Worm (Caenorhabditis elegans): ENCODE measurements around the gene R07C3.3.
A peak's percentile ranks its signal among the peaks of the same experiment; 100 is the strongest.

The R07C3.3 gene

ce11 chrII:915780-916179 is 22.9 kb upstream of the R07C3.3 start, which contains the start of gene fbxc-29:
TSS of gene fbxc-29 (plus strand) at chrII:916080.
- TF ChIP-seq unc-130 (GFP tag; optimal IDR thresholded peaks at IDR 0.05) (no peak), lin-38 (GFP tag; IDR thresholded peaks at IDR 0.05) (no peak), aly-2 (tag; optimal IDR thresholded peaks at IDR 0.05) (no peak), arid-1 (GFP tag; conservative IDR thresholded peaks at IDR 0.05) (no peak), ceh-20 (GFP tag; IDR thresholded peaks at IDR 0.05) (no peak), daf-12 (tag; optimal IDR thresholded peaks at IDR 0.05) (no peak), T20F7.1 (GFP tag; optimal IDR thresholded peaks at IDR 0.05) (no peak), snpc-1.2 (GFP tag; IDR thresholded peaks at IDR 0.05) (no peak), ceh-62 (tag; optimal IDR thresholded peaks at IDR 0.05) (no peak), Y48G9A.11 (GFP tag; IDR thresholded peaks at IDR 0.05) (no peak), dmd-9 (GFP tag; IDR thresholded peaks at IDR 0.05) (no peak), F26F4.8 (GFP tag; conservative IDR thresholded peaks at IDR 0.05) (no peak), hmg-1.1 (GFP tag; IDR thresholded peaks at IDR 0.05) (no peak), hlh-30 (tag; optimal IDR thresholded peaks at IDR 0.05; ENCODE audit: insufficient read depth) (no peak), hif-1 (tag; optimal IDR thresholded peaks at IDR 0.05) (no peak)

DNA sequence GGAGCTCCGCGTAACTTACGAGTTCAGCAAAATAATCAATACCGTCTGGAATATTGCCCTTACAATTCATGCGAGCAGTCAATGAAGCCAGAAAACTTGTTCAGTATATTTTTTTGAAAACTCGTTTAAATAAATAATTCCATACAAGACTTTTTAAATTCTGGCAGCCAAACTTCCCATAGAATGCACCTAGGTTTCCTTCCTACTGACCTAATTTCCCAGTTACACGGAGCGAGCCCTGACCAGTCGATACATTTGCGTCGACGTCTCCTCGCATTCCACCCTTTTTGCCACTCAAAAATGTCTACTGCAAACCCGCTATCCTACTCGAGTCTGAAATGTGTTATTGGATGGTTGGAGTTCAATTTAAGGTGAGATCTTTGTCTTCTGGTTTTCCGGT is 21.3 kb upstream of the R07C3.3 start, which contains the start of gene fbxc-30:
fbxc-30 (plus strand) TSS at position 301 of the 400 bp plus-strand sequence.
- TF ChIP-seq jun-1 (tag; optimal IDR thresholded peaks at IDR 0.05): no peak
- no peak for TF ChIP-seq hif-1 (tag; optimal IDR thresholded peaks at IDR 0.05)
- TF ChIP-seq skn-1 (tag; optimal IDR thresholded peaks at IDR 0.05): no peak
- TF ChIP-seq aha-1 (tag): no peak
- no peak for TF ChIP-seq lin-13 (GFP tag; optimal IDR thresholded peaks at IDR 0.05)
- TF ChIP-seq lin-39 (tag; optimal IDR thresholded peaks at IDR 0.05): no peak
- TF ChIP-seq ceh-28 (tag; optimal IDR thresholded peaks at IDR 0.05): no peak
- no peak for TF ChIP-seq mdl-1 (tag; optimal IDR thresholded peaks at IDR 0.05)
- no peak for TF ChIP-seq ceh-62 (tag; optimal IDR thresholded peaks at IDR 0.05)
- TF ChIP-seq lin-1 (GFP tag; IDR thresholded peaks at IDR 0.05): no peak
- TF ChIP-seq ztf-7 (tag; optimal IDR thresholded peaks at IDR 0.05): no peak
- no peak for TF ChIP-seq lim-7 (GFP tag; IDR thresholded peaks at IDR 0.05)

DNA sequence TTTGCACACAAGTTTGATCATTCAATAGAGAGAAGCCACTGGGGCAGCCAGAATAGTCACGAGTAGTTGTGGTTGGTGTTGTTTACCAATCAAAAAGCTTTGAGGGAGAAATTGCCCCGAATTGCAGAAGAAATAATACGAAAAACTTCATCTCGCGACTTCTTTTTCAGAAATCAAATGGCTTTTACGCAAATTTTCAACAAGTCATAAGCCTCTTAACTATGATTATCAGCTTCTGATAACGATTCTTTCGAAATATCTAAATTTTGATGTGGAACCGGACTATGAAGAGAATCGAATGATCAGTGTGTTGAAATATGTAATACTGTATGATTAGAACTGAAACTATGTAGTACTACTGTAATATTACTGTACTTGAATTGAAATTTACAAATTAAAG is 18.3 kb upstream of the R07C3.3 start:
- no peak for TF ChIP-seq pha-4 (GFP tag; IDR thresholded peaks at IDR 0.05)
- no peak for TF ChIP-seq pha-4 (tag; optimal IDR thresholded peaks at IDR 0.05)
- TF ChIP-seq ces-1 (GFP tag; optimal IDR thresholded peaks at IDR 0.05): no peak
- TF ChIP-seq sdz-12 (GFP tag; optimal IDR thresholded peaks at IDR 0.05): no peak
- TF ChIP-seq F10B5.3 (tag; optimal IDR thresholded peaks at IDR 0.05): no peak
- no peak for TF ChIP-seq unc-39 (tag; optimal IDR thresholded peaks at IDR 0.05)
- no peak for TF ChIP-seq ceh-32 (tag; optimal IDR thresholded peaks at IDR 0.05; ENCODE audit: poor library complexity)

DNA sequence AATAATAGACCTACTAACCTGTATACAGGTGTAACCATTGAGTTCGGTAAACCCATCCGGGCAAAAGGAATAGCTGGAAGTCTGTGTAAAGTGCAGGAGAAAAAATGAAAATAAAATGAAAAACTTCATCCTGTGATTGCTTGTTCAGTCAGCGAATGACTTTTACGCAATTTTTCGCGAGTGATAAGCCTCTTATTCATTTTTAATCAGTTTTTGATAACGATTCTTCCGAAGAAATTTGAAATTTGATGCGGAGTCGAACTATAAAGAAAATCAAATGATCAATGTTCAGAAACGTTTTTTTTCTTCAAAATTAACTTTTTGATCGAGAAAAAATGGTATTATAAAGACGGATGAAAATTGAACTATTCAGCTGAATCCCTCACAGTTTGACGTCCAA is 15.9 kb upstream of the R07C3.3 start:
- TF ChIP-seq lin-15B (tag; optimal IDR thresholded peaks at IDR 0.05) (no peak), unc-62 (GFP tag; optimal IDR thresholded peaks at IDR 0.05 in 1 of 2) (peak in 1 of 2 experiments; percentile 56), unc-62 (tag; optimal IDR thresholded peaks at IDR 0.05) (no peak), pqm-1 (tag; optimal IDR thresholded peaks at IDR 0.05) (peak; percentile 83), dmd-6 (GFP tag; IDR thresholded peaks at IDR 0.05) (peak; percentile 69)

DNA sequence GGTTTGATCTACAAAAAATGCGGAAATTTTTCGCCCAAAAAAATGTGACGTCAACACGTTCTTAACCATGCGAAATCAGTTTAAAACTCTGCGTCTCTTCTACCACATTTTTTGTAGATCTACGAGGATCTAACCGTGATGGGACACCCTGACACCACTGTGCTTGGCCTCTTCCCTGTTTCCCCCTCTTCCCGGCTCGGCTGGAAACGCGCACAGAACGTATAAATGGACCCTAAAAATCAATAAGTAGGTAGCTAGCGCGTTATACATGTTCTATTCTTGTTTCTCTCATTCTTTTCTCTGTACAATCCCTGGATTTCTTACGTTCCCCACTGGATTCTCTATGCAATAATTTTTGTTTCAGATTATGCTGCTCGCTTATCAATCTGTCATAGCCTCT is 15.1 kb upstream of the R07C3.3 start, which contains the start of gene fbxc-28:
fbxc-28 (plus strand) TSS at position 301 of the 400 bp plus-strand sequence.
- no peak for TF ChIP-seq lin-13 (GFP tag; optimal IDR thresholded peaks at IDR 0.05)
- TF ChIP-seq sdz-12 (GFP tag; optimal IDR thresholded peaks at IDR 0.05): no peak
- no peak for TF ChIP-seq rbr-2 (tag; optimal IDR thresholded peaks at IDR 0.05)
- TF ChIP-seq lir-3 (tag; optimal IDR thresholded peaks at IDR 0.05): no peak
- no peak for TF ChIP-seq ceh-62 (tag; optimal IDR thresholded peaks at IDR 0.05)
- TF ChIP-seq T26A8.4 (GFP tag; IDR thresholded peaks at IDR 0.05): no peak
- no peak for TF ChIP-seq F37D6.2 (tag; optimal IDR thresholded peaks at IDR 0.05)
- no peak for TF ChIP-seq nhr-28 (tag; optimal IDR thresholded peaks at IDR 0.05)
- no peak for TF ChIP-seq aha-1 (tag)
- no peak for TF ChIP-seq lin-29 (GFP tag; IDR thresholded peaks at IDR 0.05)
- no peak for TF ChIP-seq skn-1 (tag; optimal IDR thresholded peaks at IDR 0.05)

Measured in whole organism, L4 larva.